Fruit fly (Drosophila melanogaster) whole organism: ENCODE data around the gene CG42822.

Experiments
- CG8478 ChIP-seq: fragments of >200 bp; optimal IDR thresholded peaks from 2 replicates; lab custom pipeline; 2018; ENCODE audit warnings: inconsistent platforms
- Dll ChIP-seq: fragments of >200 bp; optimal IDR thresholded peaks from 2 replicates; lab custom pipeline; 2017
- EcR ChIP-seq, 2 experiments: fragments of >200 bp; optimal IDR thresholded peaks; 2 replicates each; lab custom pipeline; 2017; ENCODE audit warnings: missing biosample characterization in 2 of 2, missing genetic modification characterization in 2 of 2, missing genetic modification reagents in 2 of 2
- pan ChIP-seq: fragments of >200 bp; optimal IDR thresholded peaks from 2 replicates; lab custom pipeline; 2017
- psq ChIP-seq: fragments of >200 bp; optimal IDR thresholded peaks from 2 replicates; lab custom pipeline; 2017
- usp ChIP-seq: fragments of >200 bp; optimal IDR thresholded peaks from 2 replicates; lab custom pipeline; 2017; ENCODE audit warnings: missing biosample characterization, missing genetic modification characterization, mixed read lengths

Gene CG42822

dm6 chr3R:17412458-17413127, 1.1 kb upstream of the CG42822 start, which contains the start of gene CG42821:
TSS of gene CG42821 (plus strand) at chr3R:17413077.
- TF ChIP-seq Dll (lab: Kevin White, UChicago) (no peak), psq (lab: Kevin White, UChicago) (no peak)

dm6 chr3R:17415439-17415838, 1.7 kb downstream of the CG42822 start, which contains the start of gene CG5866:
TSS of gene CG5866 (plus strand) at chr3R:17415739.
- no peak for TF ChIP-seq usp (GFP tag; lab: Kevin White, UChicago)
- TF ChIP-seq EcR (GFP tag; optimal IDR thresholded peaks at IDR 0.05; lab: Kevin White, UChicago): no peak
- no peak for TF ChIP-seq CG8478 (lab: Kevin White, UChicago)
- no peak for TF ChIP-seq Dll (lab: Kevin White, UChicago)
- no peak for TF ChIP-seq psq (lab: Kevin White, UChicago)

dm6 chr3R:17417167-17417566, 3.5 kb downstream of the CG42822 start, which contains the start of gene CG33333:
TSS of gene CG33333 (plus strand) at chr3R:17417467.
- no peak for TF ChIP-seq psq (lab: Kevin White, UChicago)
- TF ChIP-seq Dll (lab: Kevin White, UChicago): no peak
- no peak for TF ChIP-seq pan (lab: Kevin White, UChicago)
- TF ChIP-seq CG8478 (lab: Kevin White, UChicago): no peak
- TF ChIP-seq EcR (GFP tag; optimal IDR thresholded peaks at IDR 0.05; lab: Kevin White, UChicago): no peak
- TF ChIP-seq usp (GFP tag; lab: Kevin White, UChicago): no peak

dm6 chr3R:17418459-17418858, 4.8 kb downstream of the CG42822 start, which contains the start of gene CG42834:
TSS of gene CG42834 (plus strand) at chr3R:17418759.
- TF ChIP-seq pan (lab: Kevin White, UChicago): no peak
- TF ChIP-seq psq (lab: Kevin White, UChicago): no peak
- no peak for TF ChIP-seq EcR (GFP tag; optimal IDR thresholded peaks at IDR 0.05; lab: Kevin White, UChicago)
- no peak for TF ChIP-seq CG8478 (lab: Kevin White, UChicago)

- no peak for TF ChIP-seq usp (GFP tag; lab: Kevin White, UChicago)
- no peak for TF ChIP-seq pan (lab: Kevin White, UChicago)
- no peak for TF ChIP-seq Dll (lab: Kevin White, UChicago)
- no peak for TF ChIP-seq psq (lab: Kevin White, UChicago)
Observed at dm6 chr3R:17420338-17420737, 6.6 kb downstream of the CG42822 start, which contains the start of gene CG42835. TSS of gene CG42835 (plus strand) at chr3R:17420638.

- TF ChIP-seq EcR (GFP tag; optimal IDR thresholded peaks at IDR 0.05; lab: Kevin White, UChicago) (no peak), pan (lab: Kevin White, UChicago) (no peak), CG8478 (lab: Kevin White, UChicago) (no peak), psq (lab: Kevin White, UChicago) (no peak), Dll (lab: Kevin White, UChicago) (no peak)
Observed at dm6 chr3R:17422102-17422501, 8.4 kb downstream of the CG42822 start, which contains the start of gene CG14332. TSS of gene CG14332 (minus strand) at chr3R:17422202.

dm6 chr3R:17425417-17425915, 11.8 kb downstream of the CG42822 start, which contains the start of gene cysu:
TSS of gene cysu (plus strand) at chr3R:17425768.
- no peak for TF ChIP-seq Dll (lab: Kevin White, UChicago)
- TF ChIP-seq EcR (GFP tag; optimal IDR thresholded peaks at IDR 0.05; lab: Kevin White, UChicago): no peak
- TF ChIP-seq pan (lab: Kevin White, UChicago): no peak
- TF ChIP-seq usp (GFP tag; lab: Kevin White, UChicago): no peak
- TF ChIP-seq CG8478 (lab: Kevin White, UChicago): no peak
- TF ChIP-seq psq (lab: Kevin White, UChicago): no peak

- TF ChIP-seq EcR (GFP tag; optimal IDR thresholded peaks at IDR 0.05; lab: Kevin White, UChicago): no peak
Observed at dm6 chr3R:17426265-17426664, 12.6 kb downstream of the CG42822 start.

- no peak for TF ChIP-seq pan (lab: Kevin White, UChicago)
- no peak for TF ChIP-seq EcR (GFP tag; optimal IDR thresholded peaks at IDR 0.05; lab: Kevin White, UChicago)
- TF ChIP-seq psq (lab: Kevin White, UChicago): no peak
- no peak for TF ChIP-seq Dll (lab: Kevin White, UChicago)
- no peak for TF ChIP-seq usp (GFP tag; lab: Kevin White, UChicago)
- TF ChIP-seq CG8478 (lab: Kevin White, UChicago): no peak
Observed at dm6 chr3R:17430481-17430880, 16.8 kb downstream of the CG42822 start.

- TF ChIP-seq Dll (lab: Kevin White, UChicago): no peak
- no peak for TF ChIP-seq usp (GFP tag; lab: Kevin White, UChicago)
- no peak for TF ChIP-seq psq (lab: Kevin White, UChicago)
Observed at dm6 chr3R:17433117-17433516, 19.4 kb downstream of the CG42822 start.

- TF ChIP-seq usp (GFP tag; lab: Kevin White, UChicago): no peak
- no peak for TF ChIP-seq EcR (GFP tag; optimal IDR thresholded peaks at IDR 0.05; lab: Kevin White, UChicago)
- no peak for TF ChIP-seq Dll (lab: Kevin White, UChicago)
- no peak for TF ChIP-seq psq (lab: Kevin White, UChicago)
Observed at dm6 chr3R:17434330-17434729, 20.6 kb downstream of the CG42822 start, which contains the start of gene CG44090. TSS of gene CG44090 (minus strand) at chr3R:17434430.

- TF ChIP-seq psq (lab: Kevin White, UChicago): no peak
- no peak for TF ChIP-seq Dll (lab: Kevin White, UChicago)
- no peak for TF ChIP-seq EcR (GFP tag; optimal IDR thresholded peaks at IDR 0.05; lab: Kevin White, UChicago)
- TF ChIP-seq pan (lab: Kevin White, UChicago): no peak
- no peak for TF ChIP-seq usp (GFP tag; lab: Kevin White, UChicago)
- TF ChIP-seq CG8478 (lab: Kevin White, UChicago): no peak
Observed at dm6 chr3R:17440628-17441027, 26.9 kb downstream of the CG42822 start, which contains the start of gene CG14331. TSS of gene CG14331 (minus strand) at chr3R:17440728.
